Worm (Caenorhabditis elegans) whole organism, L3 larva: Measurements from ENCODE around the gene Y36E3A.2.

Experiments
- ama-1 ChIP-seq: fragments of 150-350 bp; optimal IDR thresholded peaks from 2 replicates; lab custom pipeline; 2018
- nhr-25 ChIP-seq: sonication (generic microtip); optimal IDR thresholded peaks from 2 replicates; lab custom pipeline; 2017; ENCODE audit warnings: missing biosample characterization, missing genetic modification characterization
- nhr-28 ChIP-seq: fragments of 150-350 bp; optimal IDR thresholded peaks from 2 replicates; lab custom pipeline; 2014; ENCODE audit warnings: missing biosample characterization, missing genetic modification characterization
- nhr-76 ChIP-seq: fragments of 150-350 bp; sonication (generic microtip); optimal IDR thresholded peaks from 5 replicates; lab custom pipeline; 2014; ENCODE audit warnings: missing biosample characterization, missing genetic modification characterization
- pqm-1 ChIP-seq: fragments of 150-350 bp; optimal IDR thresholded peaks from 2 replicates; lab custom pipeline; 2017; ENCODE audit warnings: missing biosample characterization, missing genetic modification characterization, inconsistent platforms

DNA sequence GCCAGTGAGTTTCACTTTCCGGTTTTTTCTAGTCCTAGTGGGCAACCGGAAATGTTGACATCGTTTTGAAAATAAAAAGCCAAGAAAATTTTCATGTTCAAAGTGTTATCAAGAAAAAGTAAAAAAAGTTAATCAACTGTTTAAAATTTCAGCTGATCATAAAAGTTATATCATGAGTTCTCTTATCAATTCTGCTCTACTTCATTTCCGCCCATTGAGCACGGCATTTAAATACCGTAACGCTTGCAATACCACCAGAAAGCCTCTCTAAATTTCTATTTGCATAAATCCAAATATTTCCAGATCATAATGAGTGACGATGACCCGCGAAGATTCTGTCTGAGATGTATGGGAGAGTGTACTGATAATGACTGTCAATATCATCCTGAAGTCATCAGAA, 18.8 kb downstream of the Y36E3A.2 start, which contains the start of gene T26H5.9:
- no peak for TF ChIP-seq nhr-25 (tag; lab: Kevin White, UChicago)
- TF ChIP-seq nhr-76, result no peak
- TF ChIP-seq nhr-28 (tag; lab: Kevin White, UChicago), result no peak
- TF ChIP-seq pqm-1, result peak; percentile 12
- TF ChIP-seq ama-1 (lab: Kevin White, UChicago), result no peak
